Worm (Caenorhabditis elegans) whole organism, L4 larva: Measurements from ENCODE around the gene K07C11.8.

Experiments used
- saeg-2 ChIP-seq: fragments of 200-800 bp; sonication (Bioruptor generic); IDR thresholded peaks from 2 replicates; pipeline ENCODE4 v1.3.6; 2022; ENCODE audit warnings: missing genetic modification reagents, missing genetic modification characterization, missing compliant biosample characterization
- snpc-4 ChIP-seq: fragments of 150-350 bp; optimal IDR thresholded peaks from 2 replicates; lab custom pipeline; 2014; ENCODE audit warnings: missing biosample characterization, missing genetic modification characterization

- no peak for TF ChIP-seq saeg-2 (GFP tag; lab: Robert Waterston, UW)
- TF ChIP-seq snpc-4 (tag; lab: Kevin White, UChicago) = no peak
These were observed 18.7 kb downstream of the K07C11.8 start, which contains the start of gene F20D6.11 for ce11 chrV:8198994-8199393.
